Worm (Caenorhabditis elegans) whole organism, young adult: ENCODE measurements around the gene F28A10.7.

Experiments
- B0035.1 ChIP-seq: sonication (generic microtip); optimal IDR thresholded peaks from 2 replicates; lab custom pipeline; 2016; ENCODE audit warnings: missing genetic modification characterization, mild to moderate bottlenecking, missing compliant biosample characterization, missing genotype, missing genetic modification reagents
- B0336.3 ChIP-seq: fragments of 200-800 bp; sonication (Bioruptor generic); IDR thresholded peaks from 2 replicates; pipeline ENCODE4 v1.3.6; 2022; ENCODE audit warnings: missing genetic modification characterization, missing compliant biosample characterization
- C17E4.6 ChIP-seq: fragments of 200-800 bp; sonication (Bioruptor generic); IDR thresholded peaks from 2 replicates; pipeline ENCODE4 v1.3.6; 2022; ENCODE audit warnings: missing genetic modification reagents, missing genetic modification characterization, missing compliant biosample characterization
- F10E7.11 ChIP-seq: sonication (generic microtip); optimal IDR thresholded peaks from 2 replicates; lab custom pipeline; 2017; ENCODE audit warnings: mild to moderate bottlenecking, missing genetic modification characterization, moderate library complexity, missing compliant biosample characterization
- F22D6.2 ChIP-seq: sonication (generic microtip); optimal IDR thresholded peaks from 2 replicates; lab custom pipeline; 2016; ENCODE audit warnings: mild to moderate bottlenecking, missing genetic modification characterization, missing compliant biosample characterization
- F23B12.7 ChIP-seq: sonication (generic microtip); optimal IDR thresholded peaks from 2 replicates; lab custom pipeline; 2017; ENCODE audit warnings: missing genetic modification characterization, mild to moderate bottlenecking, missing compliant biosample characterization, antibody characterized with exemption, moderate library complexity; ENCODE audit not compliant: insufficient read depth
- F33H1.4 ChIP-seq: fragments of 200-800 bp; sonication (Bioruptor generic); IDR thresholded peaks from 2 replicates; pipeline ENCODE4 v1.3.6; 2022; ENCODE audit warnings: missing genetic modification reagents, missing genetic modification characterization, missing compliant biosample characterization
- F39B2.1 ChIP-seq: fragments of 200-800 bp; sonication (Bioruptor generic); IDR thresholded peaks from 2 replicates; pipeline ENCODE4 v1.3.6; 2022; ENCODE audit warnings: missing genetic modification reagents, missing genetic modification characterization, missing compliant biosample characterization
- F52B5.7 ChIP-seq: sonication (generic microtip); optimal IDR thresholded peaks from 2 replicates; lab custom pipeline; 2016; ENCODE audit warnings: mild to moderate bottlenecking, missing genetic modification characterization, missing compliant biosample characterization
- Y53F4B.3 ChIP-seq: fragments of 200-800 bp; sonication (Bioruptor generic); IDR thresholded peaks from 2 replicates; pipeline ENCODE4 v1.3.6; 2022; ENCODE audit warnings: missing genetic modification reagents, missing genetic modification characterization, missing compliant biosample characterization
- Y79H2A.3 ChIP-seq: fragments of 200-800 bp; sonication (Bioruptor generic); conservative IDR thresholded peaks from 2 replicates; pipeline ENCODE4 v1.3.6; 2022; ENCODE audit warnings: missing genetic modification reagents, missing genetic modification characterization, missing compliant biosample characterization
- Y95B8A.8 ChIP-seq: fragments of 200-800 bp; sonication (Bioruptor generic); IDR thresholded peaks from 2 replicates; pipeline ENCODE4 v1.3.6; 2022; ENCODE audit warnings: missing genetic modification reagents, missing genetic modification characterization, missing compliant biosample characterization
- aptf-2 ChIP-seq: fragments of 200-800 bp; sonication (Bioruptor generic); conservative IDR thresholded peaks from 2 replicates; pipeline ENCODE4 v1.3.6; 2022; ENCODE audit warnings: missing genetic modification reagents, missing genetic modification characterization, missing compliant biosample characterization
- attf-6 ChIP-seq: fragments of 200-800 bp; sonication (Bioruptor generic); IDR thresholded peaks from 2 replicates; pipeline ENCODE4 v1.3.6; 2022; ENCODE audit warnings: missing genetic modification reagents, missing genetic modification characterization, missing compliant biosample characterization
- ccch-3 ChIP-seq: fragments of 200-800 bp; sonication (Bioruptor generic); optimal IDR thresholded peaks from 2 replicates; lab custom pipeline; 2018; ENCODE audit warnings: mild to moderate bottlenecking, missing genetic modification characterization, missing compliant biosample characterization
- cebp-1 ChIP-seq, 2 experiments: fragments of 200-800 bp in 1 of 2; sonication (Bioruptor generic) in 1 of 2; sonication (generic microtip) in 1 of 2; IDR thresholded peaks in 1 of 2; optimal IDR thresholded peaks in 1 of 2; 2 replicates each; pipeline versions ENCODE4 v1.3.6 to Lab custom; 2017 to 2022; ENCODE audit warnings: missing compliant biosample characterization in 2 of 2, missing genetic modification characterization in 2 of 2, mild to moderate bottlenecking in 1 of 2, missing genetic modification reagents in 1 of 2, moderate library complexity in 1 of 2
- ceh-40 ChIP-seq: fragments of 200-800 bp; sonication (Bioruptor generic); IDR thresholded peaks from 2 replicates; pipeline ENCODE4 v1.3.6; 2022; ENCODE audit warnings: missing genetic modification characterization, missing compliant biosample characterization
- dpl-1 ChIP-seq: fragments of 150-350 bp; optimal IDR thresholded peaks from 2 replicates; lab custom pipeline; 2014; ENCODE audit warnings: missing biosample characterization, missing genetic modification reagents, missing genetic modification characterization
- egl-18 ChIP-seq: fragments of 200-800 bp; sonication (Bioruptor generic); IDR thresholded peaks from 2 replicates; pipeline ENCODE4 v1.3.6; 2022; ENCODE audit warnings: missing genetic modification reagents, missing genetic modification characterization, missing compliant biosample characterization
- egrh-3 ChIP-seq: fragments of 200-800 bp; sonication (Bioruptor generic); IDR thresholded peaks from 2 replicates; pipeline ENCODE4 v1.3.6; 2022; ENCODE audit warnings: missing genetic modification reagents, missing genetic modification characterization, missing compliant biosample characterization
- ekl-4 ChIP-seq: fragments of 200-800 bp; sonication (Bioruptor generic); IDR thresholded peaks from 2 replicates; pipeline ENCODE4 v1.3.6; 2022; ENCODE audit warnings: missing genetic modification reagents, missing genetic modification characterization, missing compliant biosample characterization
- ets-4 ChIP-seq: fragments of 200-800 bp; sonication (Bioruptor generic); optimal IDR thresholded peaks from 2 replicates; lab custom pipeline; 2018; ENCODE audit warnings: mild to moderate bottlenecking, missing genetic modification characterization, missing compliant biosample characterization
- gei-17 ChIP-seq: fragments of 200-800 bp; sonication (Bioruptor generic); optimal IDR thresholded peaks from 2 replicates; lab custom pipeline; 2018; ENCODE audit warnings: mild to moderate bottlenecking, missing genetic modification characterization, missing compliant biosample characterization
- him-1 ChIP-seq: sonication (generic microtip); optimal IDR thresholded peaks from 2 replicates; lab custom pipeline; 2016; ENCODE audit warnings: missing genotype, missing genetic modification reagents, missing genetic modification characterization, missing compliant biosample characterization
- hlh-12 ChIP-seq: sonication (generic microtip); optimal IDR thresholded peaks from 2 replicates; lab custom pipeline; 2016; ENCODE audit warnings: missing genetic modification characterization, missing compliant biosample characterization
- madf-10 ChIP-seq: sonication (generic microtip); optimal IDR thresholded peaks from 2 replicates; lab custom pipeline; 2016; ENCODE audit warnings: mild to moderate bottlenecking, missing genetic modification characterization, missing compliant biosample characterization
- madf-3 ChIP-seq: fragments of 200-800 bp; sonication (Bioruptor generic); IDR thresholded peaks from 2 replicates; pipeline ENCODE4 v1.3.6; 2022; ENCODE audit warnings: missing genetic modification reagents, missing genetic modification characterization, missing compliant biosample characterization
- nfya-1 ChIP-seq: sonication (generic microtip); optimal IDR thresholded peaks from 2 replicates; lab custom pipeline; 2017; ENCODE audit warnings: antibody characterized with exemption, missing compliant biosample characterization, missing genetic modification characterization, borderline replicate concordance; ENCODE audit not compliant: insufficient read depth
- nfyb-1 ChIP-seq: fragments of 200-800 bp; sonication (Bioruptor generic); IDR thresholded peaks from 2 replicates; pipeline ENCODE4 v1.3.6; 2022; ENCODE audit warnings: missing genetic modification reagents, missing genetic modification characterization, missing compliant biosample characterization
- rec-8 ChIP-seq, 2 experiments: sonication (generic microtip); optimal IDR thresholded peaks; 2 replicates each; lab custom pipeline; 2016; ENCODE audit warnings: mild to moderate bottlenecking in 2 of 2, missing genetic modification characterization in 2 of 2, missing genetic modification reagents in 2 of 2, missing genotype in 2 of 2, missing biosample characterization in 1 of 2, missing compliant biosample characterization in 1 of 2, moderate library complexity in 1 of 2
- sdz-38 ChIP-seq: sonication (generic microtip); optimal IDR thresholded peaks from 2 replicates; lab custom pipeline; 2016; ENCODE audit warnings: missing genotype, missing genetic modification characterization, missing compliant biosample characterization
- sea-2 ChIP-seq: fragments of 200-800 bp; sonication (Bioruptor generic); IDR thresholded peaks from 2 replicates; pipeline ENCODE4 v1.3.6; 2022; ENCODE audit warnings: missing genetic modification characterization, missing compliant biosample characterization
- snpc-1.1 ChIP-seq: sonication (generic microtip); optimal IDR thresholded peaks from 2 replicates; lab custom pipeline; 2017; ENCODE audit warnings: missing genetic modification characterization, mild to moderate bottlenecking, missing compliant biosample characterization, antibody characterized with exemption, moderate library complexity, missing genotype, missing genetic modification reagents; ENCODE audit not compliant: insufficient read depth
- unc-130 ChIP-seq: sonication (generic microtip); optimal IDR thresholded peaks from 2 replicates; lab custom pipeline; 2016; ENCODE audit warnings: missing genetic modification reagents, missing genetic modification characterization, missing compliant biosample characterization
- xnd-1 ChIP-seq: sonication (generic microtip); optimal IDR thresholded peaks from 2 replicates; lab custom pipeline; 2016; ENCODE audit warnings: missing genotype, missing genetic modification reagents, missing genetic modification characterization, missing compliant biosample characterization
- ztf-28 ChIP-seq: fragments of 200-800 bp; sonication (Bioruptor generic); IDR thresholded peaks from 2 replicates; pipeline ENCODE4 v1.3.6; 2022; ENCODE audit warnings: missing genetic modification reagents, missing genetic modification characterization, missing compliant biosample characterization
- ztf-3 ChIP-seq: fragments of 200-800 bp; sonication (Bioruptor generic); optimal IDR thresholded peaks from 2 replicates; lab custom pipeline; 2018; ENCODE audit warnings: mild to moderate bottlenecking, missing genetic modification characterization, missing compliant biosample characterization
- ztf-6 ChIP-seq: fragments of 200-800 bp; sonication (Bioruptor generic); IDR thresholded peaks from 2 replicates; pipeline ENCODE4 v1.3.6; 2022; ENCODE audit warnings: missing genetic modification reagents, missing genetic modification characterization, missing compliant biosample characterization

F28A10.7 gene

ce11 chrII:872993-873787 is 27.7 kb upstream of the F28A10.7 start, which contains the start of gene alg-2 (continued):
- TF ChIP-seq ztf-6 (GFP tag; lab: Robert Waterston, UW) (no peak), ekl-4 (no peak), egl-18 (GFP tag; lab: Robert Waterston, UW) (no peak), gei-17 (GFP tag; lab: Kevin White, UChicago) (no peak), F52B5.7 (tag; lab: Kevin White, UChicago) (no peak), rec-8 (tag; optimal IDR thresholded peaks at IDR 0.05; lab: Kevin White, UChicago) (no peak), B0336.3 (GFP tag; lab: Robert Waterston, UW) (peak; percentile 46; the same call in 1 of the 2 replicates), nfya-1 (tag; lab: Kevin White, UChicago) (no peak), F22D6.2 (tag; lab: Kevin White, UChicago) (no peak), F23B12.7 (peak; percentile 20), snpc-1.1 (tag; lab: Kevin White, UChicago) (no peak), attf-6 (no peak), hlh-12 (no peak), cebp-1 (GFP tag; IDR thresholded peaks at IDR 0.05; lab: Robert Waterston, UW) (peak; percentile 78), cebp-1 (tag; optimal IDR thresholded peaks at IDR 0.05; lab: Kevin White, UChicago) (peak; percentile 93), egrh-3 (GFP tag; lab: Robert Waterston, UW) (peak; percentile 79), him-1 (no peak), F10E7.11 (no peak), xnd-1 (tag; lab: Kevin White, UChicago) (peak; percentile 67), B0035.1 (no peak), Y53F4B.3 (no peak), F33H1.4 (GFP tag; lab: Robert Waterston, UW) (no peak), Y95B8A.8 (GFP tag; lab: Robert Waterston, UW) (no peak), madf-3 (GFP tag; lab: Robert Waterston, UW) (no peak), unc-130 (GFP tag; lab: Kevin White, UChicago) (no peak), ceh-40 (GFP tag; lab: Robert Waterston, UW) (no peak), ztf-28 (GFP tag; lab: Robert Waterston, UW) (no peak), F39B2.1 (no peak), dpl-1 (GFP tag; lab: Kevin White, UChicago) (peak; percentile 46), ets-4 (GFP tag; lab: Kevin White, UChicago) (no peak), nfyb-1 (GFP tag; lab: Robert Waterston, UW) (no peak)

DNA sequence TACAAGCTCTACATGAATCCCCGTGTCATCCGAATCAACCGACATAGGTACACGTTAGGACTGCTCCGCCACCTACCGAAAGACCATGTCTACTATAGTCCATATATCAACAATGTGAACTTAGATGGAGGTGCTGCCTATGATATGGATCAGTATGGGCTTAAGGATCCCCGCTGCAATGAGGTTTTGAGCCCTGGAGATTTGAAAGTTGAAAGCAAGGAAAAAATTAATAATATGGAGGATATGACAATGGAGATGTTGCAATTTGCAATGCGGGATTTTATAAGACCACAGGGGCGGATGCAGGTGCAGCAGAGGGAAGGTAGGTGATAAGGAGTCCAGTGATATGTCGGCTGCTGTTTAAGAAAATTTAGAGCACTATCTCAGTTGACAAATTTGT is 23.8 kb upstream of the F28A10.7 start:
- TF ChIP-seq aptf-2 (GFP tag; lab: Robert Waterston, UW) (no peak), sdz-38 (tag; lab: Kevin White, UChicago) (no peak), ccch-3 (GFP tag; lab: Kevin White, UChicago) (no peak), F23B12.7 (no peak), C17E4.6 (no peak), sea-2 (GFP tag; lab: Robert Waterston, UW) (no peak), madf-10 (tag; lab: Kevin White, UChicago) (no peak), Y79H2A.3 (GFP tag; lab: Robert Waterston, UW) (no peak), ztf-3 (GFP tag; lab: Kevin White, UChicago) (no peak), nfyb-1 (GFP tag; lab: Robert Waterston, UW) (no peak)
